Fruit fly (Drosophila melanogaster): ENCODE data around the gene HisRS.

The HisRS gene

DNA sequence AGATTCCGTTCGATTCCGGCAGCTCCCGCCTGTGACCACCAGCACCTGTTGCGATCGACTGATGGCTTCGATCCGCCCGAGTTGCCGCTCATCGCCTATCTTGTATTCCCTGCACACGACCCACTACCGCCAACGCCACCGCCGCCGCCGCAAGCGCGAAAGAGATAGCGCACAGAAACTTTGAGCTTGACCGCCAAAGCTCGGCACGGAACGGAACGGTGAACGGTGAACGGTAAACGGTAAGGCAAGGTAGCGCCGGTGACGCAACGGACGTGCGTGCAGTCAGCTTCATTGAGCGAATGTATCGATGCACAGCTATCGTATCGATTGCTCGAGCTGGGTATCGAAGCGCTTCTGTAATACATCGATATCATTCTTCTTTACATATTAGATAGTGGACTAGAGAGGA is 3.0 kb upstream of the HisRS start, which contains the start of gene Ggt-1 (continued):
- TF ChIP-seq lov (optimal IDR thresholded peaks at IDR 0.05) = no peak
- TF ChIP-seq lov (GFP tag; IDR thresholded peaks at IDR 0.05) = no peak
- no peak for TF ChIP-seq CG4424 (GFP tag; optimal IDR thresholded peaks at IDR 0.05)
- no peak for TF ChIP-seq CG18619 (GFP tag; optimal IDR thresholded peaks at IDR 0.05)
- no peak for TF ChIP-seq gce (GFP tag; IDR thresholded peaks at IDR 0.05)
- TF ChIP-seq ftz-f1 (GFP tag; optimal IDR thresholded peaks at IDR 0.05) = peak; percentile 72
- TF ChIP-seq CrebB (tag; optimal IDR thresholded peaks at IDR 0.05) = peak; percentile 22
- TF ChIP-seq Sin3A (optimal IDR thresholded peaks at IDR 0.05) = no peak
- TF ChIP-seq CG11398 (GFP tag; optimal IDR thresholded peaks at IDR 0.05) = no peak
- TF ChIP-seq GATAe (GFP tag; conservative IDR thresholded peaks at IDR 0.05) = no peak
- TF ChIP-seq da (GFP tag; optimal IDR thresholded peaks at IDR 0.05) = no peak
- peak; percentile 92 for TF ChIP-seq CG16813 (GFP tag; IDR thresholded peaks at IDR 0.05; ENCODE audit: partially characterized antibody)
- no peak for TF ChIP-seq danr (GFP tag; IDR thresholded peaks at IDR 0.05)
- no peak for TF ChIP-seq NFAT (GFP tag; IDR thresholded peaks at IDR 0.05)
- peak; percentile 33; the same call in 1 of the 2 replicates for TF ChIP-seq Rfx (GFP tag; IDR thresholded peaks at IDR 0.05)
- peak; percentile 31 for TF ChIP-seq CG11504 (tag; optimal IDR thresholded peaks at IDR 0.05)
- TF ChIP-seq NK7.1 (GFP tag; optimal IDR thresholded peaks at IDR 0.05) = no peak
- no peak for TF ChIP-seq CG3726 (GFP tag; IDR thresholded peaks at IDR 0.05)
- no peak for TF ChIP-seq ac (GFP tag; optimal IDR thresholded peaks at IDR 0.05)
- TF ChIP-seq bbx (GFP tag; IDR thresholded peaks at IDR 0.05; ENCODE audit: partially characterized antibody) = peak; percentile 96
- peak in 1 of 2 experiments; percentile 19 for TF ChIP-seq Eip74EF (GFP tag; optimal IDR thresholded peaks at IDR 0.05)
- TF ChIP-seq CG10543 (GFP tag; optimal IDR thresholded peaks at IDR 0.05) = peak; percentile 69
- TF ChIP-seq Opbp (GFP tag; IDR thresholded peaks at IDR 0.05; ENCODE audit: partially characterized antibody) = peak; percentile 93
- TF ChIP-seq CG2116 (GFP tag; optimal IDR thresholded peaks at IDR 0.05) = peak; percentile 46
- TF ChIP-seq Doc3 (GFP tag; IDR thresholded peaks at IDR 0.05; ENCODE audit: partially characterized antibody) = peak; percentile 91
- TF ChIP-seq CG2678 (tag; optimal IDR thresholded peaks at IDR 0.05) = no peak
- peak; percentile 92 for TF ChIP-seq CG7963 (GFP tag; IDR thresholded peaks at IDR 0.05; ENCODE audit: partially characterized antibody)
- peak; percentile 91 for TF ChIP-seq knrl (GFP tag; IDR thresholded peaks at IDR 0.05; ENCODE audit: partially characterized antibody)
- TF ChIP-seq CG13894 (tag; optimal IDR thresholded peaks at IDR 0.05) = peak; percentile 61
- TF ChIP-seq CG33213 (GFP tag; optimal IDR thresholded peaks at IDR 0.05) = no peak
- TF ChIP-seq unc-4 (GFP tag; IDR thresholded peaks at IDR 0.05; ENCODE audit: partially characterized antibody) = peak; percentile 93
- TF ChIP-seq maf-S (GFP tag; optimal IDR thresholded peaks at IDR 0.05) = no peak
- no peak for TF ChIP-seq CG17829 (tag; optimal IDR thresholded peaks at IDR 0.05)
- peak; percentile 97 for TF ChIP-seq CG3995 (GFP tag; optimal IDR thresholded peaks at IDR 0.05)
- TF ChIP-seq CG15514 (GFP tag; optimal IDR thresholded peaks at IDR 0.05) = peak; percentile 94
- peak; percentile 49; the same call in 1 of the 2 replicates for TF ChIP-seq sob (GFP tag; IDR thresholded peaks at IDR 0.05)
- TF ChIP-seq CG8290 (GFP tag; optimal IDR thresholded peaks at IDR 0.05) = peak; percentile 79
- TF ChIP-seq CG8290 (tag; optimal IDR thresholded peaks at IDR 0.05) = peak; percentile 67 to 83
- peak; percentile 95 for TF ChIP-seq Dll (GFP tag; IDR thresholded peaks at IDR 0.05; ENCODE audit: partially characterized antibody)
- TF ChIP-seq CG17328 (GFP tag; IDR thresholded peaks at IDR 0.05) = no peak
- peak; percentile 72 for TF ChIP-seq Jarid2 (GFP tag; optimal IDR thresholded peaks at IDR 0.05)
- peak; percentile 92 for TF ChIP-seq CG5180 (GFP tag; optimal IDR thresholded peaks at IDR 0.05)
- peak; percentile 75 for TF ChIP-seq Med (GFP tag)
- TF ChIP-seq CG9727 (GFP tag; optimal IDR thresholded peaks at IDR 0.05) = no peak
- TF ChIP-seq HLH4C (GFP tag; IDR thresholded peaks at IDR 0.05; ENCODE audit: partially characterized antibody) = peak; percentile 98
- no peak for TF ChIP-seq Xrp1 (GFP tag; IDR thresholded peaks at IDR 0.05)
- TF ChIP-seq CG12155 (GFP tag; optimal IDR thresholded peaks at IDR 0.05) = no peak
- TF ChIP-seq sr (GFP tag; IDR thresholded peaks at IDR 0.05) = peak; percentile 79
- peak; percentile 23; the same call in 1 of the 2 replicates for TF ChIP-seq CG31441 (GFP tag; IDR thresholded peaks at IDR 0.05)
- TF ChIP-seq CG8478 (optimal IDR thresholded peaks at IDR 0.05) = peak; percentile 43
- TF ChIP-seq Ada2b (GFP tag; IDR thresholded peaks at IDR 0.05) = no peak
